Worm (Caenorhabditis elegans) whole organism, L4 larva: ENCODE results near the gene F20E11.18.
"Not testable (repeated sequence)": the region's sequence is repeated elsewhere in the genome, so short reads cannot be mapped to it uniquely, and the experiment has no call there.

Experiments used
- Y105C5A.15 ChIP-seq: fragments of 200-800 bp; sonication (Bioruptor generic); IDR thresholded peaks from 2 replicates; pipeline ENCODE4 v1.3.6; 2022; ENCODE audit warnings: missing genetic modification characterization, missing compliant biosample characterization
- Y48G9A.11 ChIP-seq: fragments of 200-800 bp; sonication (Bioruptor generic); IDR thresholded peaks from 2 replicates; pipeline ENCODE4 v1.3.6; 2022; ENCODE audit warnings: missing genetic modification reagents, missing genetic modification characterization, missing compliant biosample characterization
- aha-1 ChIP-seq: fragments of 150-350 bp; peaks from one replicate; lab custom pipeline; 2014; ENCODE audit warnings: missing biosample characterization, missing genetic modification characterization
- ceh-28 ChIP-seq: fragments of 150-350 bp; optimal IDR thresholded peaks from 2 replicates; lab custom pipeline; 2014; ENCODE audit warnings: missing biosample characterization, missing genetic modification reagents, missing genetic modification characterization
- ceh-32 ChIP-seq: sonication (generic microtip); optimal IDR thresholded peaks from 2 replicates; lab custom pipeline; 2016; ENCODE audit warnings: mild to moderate bottlenecking, missing genetic modification characterization, missing compliant biosample characterization; ENCODE audit not compliant: poor library complexity
- ces-1 ChIP-seq: fragments of 150-350 bp; sonication (generic microtip); optimal IDR thresholded peaks from 4 replicates; lab custom pipeline; 2014; ENCODE audit warnings: missing biosample characterization, missing genetic modification reagents, missing genetic modification characterization
- ctbp-1 ChIP-seq: fragments of 200-800 bp; sonication (Bioruptor generic); IDR thresholded peaks from 2 replicates; pipeline ENCODE4 v1.3.6; 2022; ENCODE audit warnings: missing genetic modification reagents, missing genetic modification characterization, missing compliant biosample characterization
- egl-27 ChIP-seq: sonication (generic microtip); optimal IDR thresholded peaks from 3 replicates; lab custom pipeline; 2017; ENCODE audit warnings: missing biosample characterization, missing genetic modification reagents, missing genetic modification characterization
- hlh-30 ChIP-seq: sonication (generic microtip); optimal IDR thresholded peaks from 2 replicates; lab custom pipeline; 2017; ENCODE audit warnings: antibody characterized with exemption, mild to moderate bottlenecking, missing genetic modification characterization, missing compliant biosample characterization; ENCODE audit not compliant: insufficient read depth
- lim-7 ChIP-seq: fragments of 200-800 bp; sonication (Bioruptor generic); IDR thresholded peaks from 2 replicates; pipeline ENCODE4 v1.3.6; 2022; ENCODE audit warnings: missing genetic modification characterization, missing compliant biosample characterization
- lin-13 ChIP-seq: fragments of 150-350 bp; optimal IDR thresholded peaks from 2 replicates; lab custom pipeline; 2014; ENCODE audit warnings: missing biosample characterization, missing genetic modification reagents, missing genetic modification characterization
- lin-29 ChIP-seq: fragments of 200-800 bp; sonication (Bioruptor generic); IDR thresholded peaks from 2 replicates; pipeline ENCODE4 v1.3.6; 2022; ENCODE audit warnings: missing genetic modification reagents, missing genetic modification characterization, missing compliant biosample characterization
- nhr-28 ChIP-seq: fragments of 150-350 bp; optimal IDR thresholded peaks from 2 replicates; lab custom pipeline; 2014; ENCODE audit warnings: missing biosample characterization, missing genetic modification characterization
- nhr-41 ChIP-seq: fragments of 200-800 bp; sonication (Bioruptor generic); IDR thresholded peaks from 2 replicates; pipeline ENCODE4 v1.3.6; 2022; ENCODE audit warnings: missing genetic modification reagents, missing genetic modification characterization, missing compliant biosample characterization
- set-16 ChIP-seq: fragments of 200-800 bp; sonication (Bioruptor generic); IDR thresholded peaks from 2 replicates; pipeline ENCODE4 v1.3.6; 2022; ENCODE audit warnings: missing genetic modification reagents, missing genetic modification characterization, missing compliant biosample characterization
- snpc-4 ChIP-seq: fragments of 150-350 bp; optimal IDR thresholded peaks from 2 replicates; lab custom pipeline; 2014; ENCODE audit warnings: missing biosample characterization, missing genetic modification characterization
- unc-130 ChIP-seq: sonication (generic microtip); optimal IDR thresholded peaks from 2 replicates; lab custom pipeline; 2016; ENCODE audit warnings: missing genetic modification reagents, missing genetic modification characterization, missing compliant biosample characterization
- unc-62 ChIP-seq, 3 experiments: fragments of 150-350 bp in 1 of 3; sonication (generic microtip); optimal IDR thresholded peaks in 2 of 3; peaks in 1 of 3; 1 replicate in 1 of 3; 2 replicates in 2 of 3; lab custom pipeline; 2014 to 2017; ENCODE audit warnings: missing biosample characterization in 3 of 3, missing genetic modification characterization in 3 of 3, missing genetic modification reagents in 3 of 3, missing genotype in 1 of 3
- zfp-2 ChIP-seq: sonication (generic microtip); optimal IDR thresholded peaks from 2 replicates; lab custom pipeline; 2016; ENCODE audit warnings: mild to moderate bottlenecking, missing genetic modification characterization, missing compliant biosample characterization
- zip-2 ChIP-seq: fragments of 150-350 bp; optimal IDR thresholded peaks from 2 replicates; lab custom pipeline; 2014; ENCODE audit warnings: missing biosample characterization, missing genetic modification characterization

F20E11.18 gene

ce11 chrV:17429262-17429661 lies 7.1 kb downstream of the F20E11.18 start:
- TF ChIP-seq set-16 (peak; percentile 84), hlh-30 (tag; lab: Kevin White, UChicago) (no peak), ceh-32 (tag; lab: Kevin White, UChicago) (no peak), zip-2 (tag; lab: Kevin White, UChicago) (no peak)

- TF ChIP-seq lim-7 (GFP tag; lab: Robert Waterston, UW): peak; percentile 54; the same call in 1 of the 2 replicates
- peak; percentile 77 for TF ChIP-seq Y48G9A.11
- TF ChIP-seq unc-62 (GFP tag; optimal IDR thresholded peaks at IDR 0.05 in 1 of 2; lab: Kevin White, UChicago): peak in 1 of 2 experiments; percentile 22
- TF ChIP-seq unc-62 (tag; optimal IDR thresholded peaks at IDR 0.05; lab: Kevin White, UChicago): not testable (repeated sequence)
Measured at ce11 chrV:17428609-17429008, 7.8 kb downstream of the F20E11.18 start.

ce11 chrV:17416833-17417232 lies 19.6 kb downstream of the F20E11.18 start, which contains the start of gene clc-21:
Gene clc-21, plus strand, starts transcription at chrV:17417133.
- no peak for TF ChIP-seq ces-1 (GFP tag; lab: Kevin White, UChicago)
- peak; percentile 2 for TF ChIP-seq nhr-28 (tag; lab: Kevin White, UChicago)
- no peak for TF ChIP-seq Y105C5A.15
- TF ChIP-seq unc-130 (GFP tag; lab: Kevin White, UChicago): no peak

- TF ChIP-seq zfp-2 (tag; lab: Kevin White, UChicago) (no peak), ceh-28 (tag; lab: Kevin White, UChicago) (no peak), nhr-41 (GFP tag; lab: Robert Waterston, UW) (no peak), nhr-28 (tag; lab: Kevin White, UChicago) (no peak), ctbp-1 (GFP tag; lab: Robert Waterston, UW) (no peak)
Measured at ce11 chrV:17414951-17415350, 21.4 kb downstream of the F20E11.18 start, which contains the start of gene T27C5.12. Gene T27C5.12, plus strand, starts transcription at chrV:17415251.

- TF ChIP-seq zip-2 (tag; lab: Kevin White, UChicago); lin-29 (GFP tag; lab: Robert Waterston, UW); lin-13: not testable (repeated sequence)
Measured at ce11 chrV:17409955-17410354, 26.4 kb downstream of the F20E11.18 start, which contains the start of gene srh-132. Gene srh-132, plus strand, starts transcription at chrV:17410255.

- TF ChIP-seq egl-27 (no peak), aha-1 (tag; lab: Kevin White, UChicago) (peak; percentile 6), snpc-4 (tag; lab: Kevin White, UChicago) (no peak), ceh-28 (tag; lab: Kevin White, UChicago) (no peak)
Measured at ce11 chrV:17395374-17395773, 41.0 kb downstream of the F20E11.18 start, which contains the start of gene srh-120. Gene srh-120, plus strand, starts transcription at chrV:17395674.
